Fruit fly (Drosophila melanogaster): ENCODE data around the gene chm.

The chm gene

dm6 chr2L:7442929-7443328 is 30.7 kb downstream of the chm start (continued):
- TF ChIP-seq Poxn (GFP tag; IDR thresholded peaks at IDR 0.05) = 0 out of 2 replicates have a peak, but pooled peaks have one; percentile 12
- TF ChIP-seq CG17385 (GFP tag; optimal IDR thresholded peaks at IDR 0.05) = peak; percentile 27
- peak; percentile 25 for TF ChIP-seq CG12659 (GFP tag; optimal IDR thresholded peaks at IDR 0.05)
- TF ChIP-seq CG16779 (GFP tag; IDR thresholded peaks at IDR 0.05) = 0 out of 2 replicates have a peak, but pooled peaks have one; percentile 7
- peak; percentile 31 for TF ChIP-seq CG18619 (GFP tag; optimal IDR thresholded peaks at IDR 0.05)
- TF ChIP-seq fd3F (GFP tag; optimal IDR thresholded peaks at IDR 0.05) = peak; percentile 47
- TF ChIP-seq CG10654 (GFP tag; optimal IDR thresholded peaks at IDR 0.05) = no peak
- TF ChIP-seq pan (optimal IDR thresholded peaks at IDR 0.05) = no peak
- peak in 1 of 2 experiments; percentile 58 for TF ChIP-seq pan (GFP tag; optimal IDR thresholded peaks at IDR 0.05 in 1 of 2, IDR thresholded peaks at IDR 0.05 in 1 of 2)
- TF ChIP-seq maf-S (GFP tag; optimal IDR thresholded peaks at IDR 0.05) = no peak
- peak; percentile 37; the same call in 1 of the 2 replicates for TF ChIP-seq esg (GFP tag; conservative IDR thresholded peaks at IDR 0.05)
- TF ChIP-seq odd (GFP tag; optimal IDR thresholded peaks at IDR 0.05) = peak; percentile 27
- TF ChIP-seq gfzf (GFP tag; optimal IDR thresholded peaks at IDR 0.05) = no peak
- TF ChIP-seq CG9817 (tag; optimal IDR thresholded peaks at IDR 0.05) = peak; percentile 29
- TF ChIP-seq CG15269 (tag; optimal IDR thresholded peaks at IDR 0.05) = peak; percentile 65
- peak; percentile 28 for TF ChIP-seq mam (GFP tag; optimal IDR thresholded peaks at IDR 0.05)
- TF ChIP-seq slp2 (GFP tag; optimal IDR thresholded peaks at IDR 0.05) = no peak
- no peak for TF ChIP-seq CG7357 (GFP tag; IDR thresholded peaks at IDR 0.05)
- TF ChIP-seq CG10979 (tag; optimal IDR thresholded peaks at IDR 0.05) = no peak
- no peak for TF ChIP-seq CG9609 (GFP tag; optimal IDR thresholded peaks at IDR 0.05)
- TF ChIP-seq CG15601 (tag; optimal IDR thresholded peaks at IDR 0.05) = no peak
- TF ChIP-seq CG14860 (GFP tag; IDR thresholded peaks at IDR 0.05; ENCODE audit: partially characterized antibody) = no peak
- TF ChIP-seq CG18599 (GFP tag; optimal IDR thresholded peaks at IDR 0.05) = no peak
- TF ChIP-seq CG17612 (GFP tag; IDR thresholded peaks at IDR 0.05) = no peak
- TF ChIP-seq CG9727 (GFP tag; optimal IDR thresholded peaks at IDR 0.05) = peak; percentile 3
- peak; percentile 34 for TF ChIP-seq vfl (GFP tag; optimal IDR thresholded peaks at IDR 0.05)
- peak; percentile 28 for TF ChIP-seq PHDP (tag; optimal IDR thresholded peaks at IDR 0.05)
- TF ChIP-seq CoRest (tag; optimal IDR thresholded peaks at IDR 0.05) = peak; percentile 58
- TF ChIP-seq CG11456 (GFP tag; IDR thresholded peaks at IDR 0.05) = peak; percentile 67
- TF ChIP-seq ind (GFP tag; optimal IDR thresholded peaks at IDR 0.05) = peak; percentile 4
- TF ChIP-seq ewg (GFP tag; optimal IDR thresholded peaks at IDR 0.05) = no peak
- no peak for TF ChIP-seq NK7.1 (GFP tag; optimal IDR thresholded peaks at IDR 0.05)
- peak; percentile 69 for TF ChIP-seq al (GFP tag; IDR thresholded peaks at IDR 0.05)
- peak; percentile 66 for TF ChIP-seq cwo (GFP tag; optimal IDR thresholded peaks at IDR 0.05)
- TF ChIP-seq eve (GFP tag; optimal IDR thresholded peaks at IDR 0.05) = no peak
- TF ChIP-seq bcd (GFP tag; optimal IDR thresholded peaks at IDR 0.05) = peak; percentile 39
- TF ChIP-seq CG14014 (GFP tag; IDR thresholded peaks at IDR 0.05) = peak; percentile 68
- no peak for TF ChIP-seq CG10959 (GFP tag; IDR thresholded peaks at IDR 0.05)
- TF ChIP-seq sd (tag; optimal IDR thresholded peaks at IDR 0.05) = peak; percentile 3
- 0 out of 3 replicates have a peak, but pooled peaks have one; percentile 10 for TF ChIP-seq CG14050 (GFP tag; IDR thresholded peaks at IDR 0.05)
- no peak for TF ChIP-seq pfk (GFP tag; optimal IDR thresholded peaks at IDR 0.05)
- peak; percentile 67 for TF ChIP-seq CG14441 (GFP tag; IDR thresholded peaks at IDR 0.05)
- peak; percentile 49; the same call in 1 of the 2 replicates for TF ChIP-seq CG9215 (GFP tag; IDR thresholded peaks at IDR 0.05)
- no peak for TF ChIP-seq CG10209 (GFP tag; optimal IDR thresholded peaks at IDR 0.05)
- peak; percentile 35; the same call in 1 of the 2 replicates for TF ChIP-seq CG11085 (GFP tag; IDR thresholded peaks at IDR 0.05)
- no peak for TF ChIP-seq Dip3 (GFP tag; optimal IDR thresholded peaks at IDR 0.05)
- TF ChIP-seq HLH54F (GFP tag; optimal IDR thresholded peaks at IDR 0.05) = peak; percentile 24
- TF ChIP-seq CG3847 (GFP tag; IDR thresholded peaks at IDR 0.05) = peak; percentile 42
- peak; percentile 82 for TF ChIP-seq Med (GFP tag)
- no peak for TF ChIP-seq vnd (GFP tag; IDR thresholded peaks at IDR 0.05; ENCODE audit: partially characterized antibody)
- no peak for TF ChIP-seq hb (GFP tag; IDR thresholded peaks at IDR 0.05; ENCODE audit: partially characterized antibody)

All from whole organism, embryonic.